Fruit fly (Drosophila melanogaster): ENCODE data around the gene Scr.
A peak's percentile ranks its signal among the peaks of the same experiment; 100 is the strongest.

DNA sequence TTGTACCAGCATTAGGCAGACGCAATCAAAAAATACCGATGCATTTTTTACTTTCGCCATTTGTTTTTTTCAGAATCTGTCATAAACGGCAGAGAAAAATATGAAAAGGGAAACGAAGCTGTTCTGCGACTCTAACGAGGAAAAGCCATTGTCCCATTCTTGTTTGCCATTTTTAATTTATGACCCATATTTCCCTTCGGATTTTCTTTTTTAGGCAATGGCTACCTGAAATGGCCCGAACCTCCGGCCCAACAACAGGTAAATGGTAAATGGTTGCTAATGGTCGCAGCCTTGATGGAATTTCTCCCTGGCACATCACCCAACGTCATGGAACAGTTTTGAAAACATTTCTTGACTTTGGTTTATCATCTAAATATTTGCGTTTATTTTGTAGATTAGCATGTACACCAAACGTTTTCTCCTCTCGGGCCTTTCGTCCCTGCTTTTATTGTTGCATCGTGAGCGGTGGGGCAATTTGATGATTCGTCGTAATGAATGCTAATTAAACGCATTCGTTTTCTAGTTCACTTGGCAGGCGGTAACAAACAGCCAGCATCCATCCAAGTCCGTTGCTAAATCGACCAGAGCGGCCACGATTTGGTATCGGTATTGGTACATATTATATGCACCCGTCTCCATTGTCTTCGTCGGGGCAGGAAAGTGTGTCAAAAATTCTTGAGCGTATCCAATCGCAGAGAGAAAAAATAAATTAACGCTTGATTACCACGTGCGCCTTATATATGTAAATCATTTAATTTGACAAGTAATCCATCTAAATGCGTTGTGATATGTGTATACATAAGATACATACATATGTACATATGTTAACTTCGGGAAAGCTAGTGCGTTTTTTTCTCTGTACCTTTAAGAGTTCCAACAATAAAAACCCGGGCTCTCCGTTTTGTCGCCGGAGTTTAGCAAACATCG is 31.5 kb downstream of the Scr start:
- no peak for TF ChIP-seq CG9705 (GFP tag; optimal IDR thresholded peaks at IDR 0.05)
- no peak for TF ChIP-seq CG32264 (GFP tag; optimal IDR thresholded peaks at IDR 0.05)
- peak; percentile 30 for TF ChIP-seq psq (GFP tag; optimal IDR thresholded peaks at IDR 0.05)
- no peak for TF ChIP-seq br (GFP tag; optimal IDR thresholded peaks at IDR 0.05)
- TF ChIP-seq Sp1 (GFP tag; optimal IDR thresholded peaks at IDR 0.05), result no peak
- TF ChIP-seq dl (GFP tag; optimal IDR thresholded peaks at IDR 0.05; ENCODE audit: insufficient read depth in 1 of 2, partially characterized antibody in 2 of 2), result no peak
- TF ChIP-seq Dfd (GFP tag; optimal IDR thresholded peaks at IDR 0.05), result no peak
- TF ChIP-seq pan (optimal IDR thresholded peaks at IDR 0.05), result no peak
- no peak for TF ChIP-seq HLH106 (tag; optimal IDR thresholded peaks at IDR 0.05)
- no peak for TF ChIP-seq dmrt93B (GFP tag; optimal IDR thresholded peaks at IDR 0.05)
